Worm (Caenorhabditis elegans) whole organism, young adult: ENCODE data around the gene arrd-7.

Experiments used
- F22D6.2 ChIP-seq: sonication (generic microtip); optimal IDR thresholded peaks from 2 replicates; lab custom pipeline; 2016; ENCODE audit warnings: mild to moderate bottlenecking, missing genetic modification characterization, missing compliant biosample characterization
- F23B12.7 ChIP-seq: sonication (generic microtip); optimal IDR thresholded peaks from 2 replicates; lab custom pipeline; 2017; ENCODE audit warnings: missing genetic modification characterization, mild to moderate bottlenecking, missing compliant biosample characterization, antibody characterized with exemption, moderate library complexity; ENCODE audit not compliant: insufficient read depth
- F33H1.4 ChIP-seq: fragments of 200-800 bp; sonication (Bioruptor generic); IDR thresholded peaks from 2 replicates; pipeline ENCODE4 v1.3.6; 2022; ENCODE audit warnings: missing genetic modification reagents, missing genetic modification characterization, missing compliant biosample characterization
- F37B4.10 ChIP-seq: fragments of 200-800 bp; sonication (Bioruptor generic); IDR thresholded peaks from 2 replicates; pipeline ENCODE4 v1.3.6; 2022; ENCODE audit warnings: missing genetic modification characterization, missing compliant biosample characterization
- F39B2.1 ChIP-seq: fragments of 200-800 bp; sonication (Bioruptor generic); IDR thresholded peaks from 2 replicates; pipeline ENCODE4 v1.3.6; 2022; ENCODE audit warnings: missing genetic modification reagents, missing genetic modification characterization, missing compliant biosample characterization
- F49E8.2 ChIP-seq: sonication (generic microtip); optimal IDR thresholded peaks from 3 replicates; lab custom pipeline; 2017; ENCODE audit warnings: missing genetic modification characterization, mild to moderate bottlenecking, missing compliant biosample characterization, antibody characterized with exemption, moderate library complexity; ENCODE audit not compliant: insufficient read depth
- F57C9.4 ChIP-seq: sonication (generic microtip); optimal IDR thresholded peaks from 2 replicates; lab custom pipeline; 2017; ENCODE audit warnings: mild to moderate bottlenecking, missing genetic modification characterization, missing compliant biosample characterization
- K12H6.12 ChIP-seq: fragments of 200-800 bp; sonication (Bioruptor generic); optimal IDR thresholded peaks from 2 replicates; lab custom pipeline; 2018; ENCODE audit warnings: mild to moderate bottlenecking, missing genetic modification characterization, missing compliant biosample characterization
- Y53F4B.3 ChIP-seq: fragments of 200-800 bp; sonication (Bioruptor generic); IDR thresholded peaks from 2 replicates; pipeline ENCODE4 v1.3.6; 2022; ENCODE audit warnings: missing genetic modification reagents, missing genetic modification characterization, missing compliant biosample characterization
- ZK185.1 ChIP-seq: sonication (generic microtip); optimal IDR thresholded peaks from 2 replicates; lab custom pipeline; 2016; ENCODE audit warnings: mild to moderate bottlenecking, missing genetic modification characterization, missing compliant biosample characterization; ENCODE audit not compliant: poor library complexity, severe bottlenecking
- aptf-2 ChIP-seq: fragments of 200-800 bp; sonication (Bioruptor generic); conservative IDR thresholded peaks from 2 replicates; pipeline ENCODE4 v1.3.6; 2022; ENCODE audit warnings: missing genetic modification reagents, missing genetic modification characterization, missing compliant biosample characterization
- atf-7 ChIP-seq: sonication (generic microtip); optimal IDR thresholded peaks from 2 replicates; lab custom pipeline; 2017; ENCODE audit warnings: mild to moderate bottlenecking, missing genetic modification characterization, missing compliant biosample characterization
- bed-2 ChIP-seq: fragments of 200-800 bp; sonication (Bioruptor generic); IDR thresholded peaks from 2 replicates; pipeline ENCODE4 v1.3.6; 2022; ENCODE audit warnings: missing genetic modification reagents, missing genetic modification characterization, missing compliant biosample characterization
- cebp-2 ChIP-seq: fragments of 200-800 bp; sonication (Bioruptor generic); IDR thresholded peaks from 2 replicates; pipeline ENCODE4 v1.3.6; 2022; ENCODE audit warnings: missing genetic modification characterization, missing compliant biosample characterization
- ceh-100 ChIP-seq: fragments of 200-800 bp; sonication (Bioruptor generic); IDR thresholded peaks from 2 replicates; pipeline ENCODE4 v1.3.6; 2022; ENCODE audit warnings: missing genetic modification reagents, missing genetic modification characterization, missing compliant biosample characterization
- ceh-40 ChIP-seq: fragments of 200-800 bp; sonication (Bioruptor generic); IDR thresholded peaks from 2 replicates; pipeline ENCODE4 v1.3.6; 2022; ENCODE audit warnings: missing genetic modification characterization, missing compliant biosample characterization
- ceh-79 ChIP-seq: sonication (generic microtip); optimal IDR thresholded peaks from 2 replicates; lab custom pipeline; 2017; ENCODE audit warnings: mild to moderate bottlenecking, missing genetic modification characterization, missing compliant biosample characterization
- chd-7 ChIP-seq: sonication (generic microtip); optimal IDR thresholded peaks from 2 replicates; lab custom pipeline; 2016; ENCODE audit warnings: mild to moderate bottlenecking, missing genetic modification characterization, moderate library complexity, missing compliant biosample characterization
- efl-1 ChIP-seq: fragments of 150-350 bp; optimal IDR thresholded peaks from 2 replicates; lab custom pipeline; 2014; ENCODE audit warnings: missing biosample characterization, missing genetic modification reagents, missing genetic modification characterization
- egl-18 ChIP-seq: fragments of 200-800 bp; sonication (Bioruptor generic); IDR thresholded peaks from 2 replicates; pipeline ENCODE4 v1.3.6; 2022; ENCODE audit warnings: missing genetic modification reagents, missing genetic modification characterization, missing compliant biosample characterization
- egl-44 ChIP-seq: fragments of 200-800 bp; sonication (Bioruptor generic); IDR thresholded peaks from 2 replicates; pipeline ENCODE4 v1.3.6; 2022; ENCODE audit warnings: missing genetic modification reagents, missing genetic modification characterization, missing compliant biosample characterization
- gei-17 ChIP-seq: fragments of 200-800 bp; sonication (Bioruptor generic); optimal IDR thresholded peaks from 2 replicates; lab custom pipeline; 2018; ENCODE audit warnings: mild to moderate bottlenecking, missing genetic modification characterization, missing compliant biosample characterization
- hlh-12 ChIP-seq: sonication (generic microtip); optimal IDR thresholded peaks from 2 replicates; lab custom pipeline; 2016; ENCODE audit warnings: missing genetic modification characterization, missing compliant biosample characterization
- hlh-26 ChIP-seq: fragments of 200-800 bp; sonication (Bioruptor generic); conservative IDR thresholded peaks from 2 replicates; pipeline ENCODE4 v1.3.6; 2022; ENCODE audit warnings: missing genetic modification reagents, missing genetic modification characterization, missing compliant biosample characterization
- hmg-20 ChIP-seq: fragments of 200-800 bp; sonication (Bioruptor generic); IDR thresholded peaks from 2 replicates; pipeline ENCODE4 v1.3.6; 2022; ENCODE audit warnings: missing genetic modification reagents, missing genetic modification characterization, missing compliant biosample characterization
- lag-1 ChIP-seq: fragments of 200-800 bp; sonication (Bioruptor generic); IDR thresholded peaks from 2 replicates; pipeline ENCODE4 v1.3.6; 2022; ENCODE audit warnings: missing genetic modification reagents, missing genetic modification characterization, missing compliant biosample characterization
- let-526 ChIP-seq: fragments of 200-800 bp; sonication (Bioruptor generic); IDR thresholded peaks from 2 replicates; pipeline ENCODE4 v1.3.6; 2022; ENCODE audit warnings: missing genetic modification reagents, missing genetic modification characterization, missing compliant biosample characterization
- lin-26 ChIP-seq: fragments of 200-800 bp; sonication (Bioruptor generic); IDR thresholded peaks from 2 replicates; pipeline ENCODE4 v1.3.6; 2022; ENCODE audit warnings: missing genetic modification reagents, missing genetic modification characterization, missing compliant biosample characterization
- lir-1 ChIP-seq: fragments of 200-800 bp; sonication (Bioruptor generic); conservative IDR thresholded peaks from 2 replicates; pipeline ENCODE4 v1.3.6; 2022; ENCODE audit warnings: missing genetic modification reagents, missing genetic modification characterization, missing compliant biosample characterization
- lsy-27 ChIP-seq: sonication (generic microtip); optimal IDR thresholded peaks from 2 replicates; lab custom pipeline; 2017; ENCODE audit warnings: missing genetic modification characterization, mild to moderate bottlenecking, missing compliant biosample characterization, antibody characterized with exemption, missing genotype, borderline replicate concordance; ENCODE audit not compliant: insufficient read depth
- madf-8 ChIP-seq: fragments of 200-800 bp; sonication (Bioruptor generic); conservative IDR thresholded peaks from 2 replicates; pipeline ENCODE4 v1.3.6; 2022; ENCODE audit warnings: missing genetic modification reagents, missing genetic modification characterization, missing compliant biosample characterization
- mes-4 ChIP-seq: sonication (generic microtip); optimal IDR thresholded peaks from 2 replicates; lab custom pipeline; 2016; ENCODE audit warnings: missing genotype, missing genetic modification characterization, missing compliant biosample characterization
- nfyb-1 ChIP-seq: fragments of 200-800 bp; sonication (Bioruptor generic); IDR thresholded peaks from 2 replicates; pipeline ENCODE4 v1.3.6; 2022; ENCODE audit warnings: missing genetic modification reagents, missing genetic modification characterization, missing compliant biosample characterization
- nhr-179 ChIP-seq: sonication (generic microtip); optimal IDR thresholded peaks from 2 replicates; lab custom pipeline; 2016; ENCODE audit warnings: mild to moderate bottlenecking, missing genetic modification characterization, missing compliant biosample characterization
- nhr-80 ChIP-seq: sonication (generic microtip); optimal IDR thresholded peaks from 2 replicates; lab custom pipeline; 2016; ENCODE audit warnings: missing genetic modification characterization, missing compliant biosample characterization
- rcor-1 ChIP-seq: fragments of 200-800 bp; sonication (Bioruptor generic); IDR thresholded peaks from 2 replicates; pipeline ENCODE4 v1.3.6; 2022; ENCODE audit warnings: missing genetic modification reagents, missing genetic modification characterization, missing compliant biosample characterization
- rec-8 ChIP-seq, 2 experiments: sonication (generic microtip); optimal IDR thresholded peaks; 2 replicates each; lab custom pipeline; 2016; ENCODE audit warnings: mild to moderate bottlenecking in 2 of 2, missing genetic modification characterization in 2 of 2, missing genetic modification reagents in 2 of 2, missing genotype in 2 of 2, missing biosample characterization in 1 of 2, missing compliant biosample characterization in 1 of 2, moderate library complexity in 1 of 2
- rpc-1 ChIP-seq, 2 experiments: fragments of 150-350 bp in 1 of 2; sonication (generic microtip) in 1 of 2; optimal IDR thresholded peaks; 2 replicates each; lab custom pipeline; 2014 to 2018; ENCODE audit warnings: missing biosample characterization in 1 of 2, missing genetic modification characterization in 1 of 2, missing genetic modification reagents in 1 of 2, missing genotype in 1 of 2
- snpc-1.3 ChIP-seq: sonication (generic microtip); optimal IDR thresholded peaks from 2 replicates; lab custom pipeline; 2017; ENCODE audit warnings: missing genetic modification characterization, mild to moderate bottlenecking, missing compliant biosample characterization, antibody characterized with exemption, moderate library complexity, missing genotype, missing genetic modification reagents; ENCODE audit not compliant: insufficient read depth
- snpc-4 ChIP-seq, 5 experiments: fragments of 150-350 bp in 1 of 5; sonication (generic microtip) in 4 of 5; optimal IDR thresholded peaks; 2 replicates each; lab custom pipeline; 2014 to 2018; ENCODE audit warnings: missing genetic modification characterization in 5 of 5, missing biosample characterization in 3 of 5, antibody characterized with exemption in 2 of 5, mild to moderate bottlenecking in 2 of 5, missing compliant biosample characterization in 2 of 5, missing genotype in 2 of 5, moderate library complexity in 2 of 5, missing genetic modification reagents in 1 of 5
- somi-1 ChIP-seq: fragments of 200-800 bp; sonication (Bioruptor generic); optimal IDR thresholded peaks from 2 replicates; lab custom pipeline; 2018; ENCODE audit warnings: mild to moderate bottlenecking, missing genetic modification characterization, missing compliant biosample characterization
- tbx-9 ChIP-seq: sonication (generic microtip); optimal IDR thresholded peaks from 2 replicates; lab custom pipeline; 2016; ENCODE audit warnings: borderline replicate concordance, missing genetic modification characterization, inconsistent platforms, missing compliant biosample characterization
- unc-130 ChIP-seq: sonication (generic microtip); optimal IDR thresholded peaks from 2 replicates; lab custom pipeline; 2016; ENCODE audit warnings: missing genetic modification reagents, missing genetic modification characterization, missing compliant biosample characterization
- unc-62 ChIP-seq: fragments of 150-350 bp; optimal IDR thresholded peaks from 2 replicates; lab custom pipeline; 2014; ENCODE audit warnings: missing biosample characterization, missing genetic modification reagents, missing genetic modification characterization
- ztf-18 ChIP-seq: sonication (generic microtip); optimal IDR thresholded peaks from 2 replicates; lab custom pipeline; 2016; ENCODE audit warnings: missing genotype, mild to moderate bottlenecking, missing genetic modification characterization, missing compliant biosample characterization
- ztf-28 ChIP-seq: fragments of 200-800 bp; sonication (Bioruptor generic); IDR thresholded peaks from 2 replicates; pipeline ENCODE4 v1.3.6; 2022; ENCODE audit warnings: missing genetic modification reagents, missing genetic modification characterization, missing compliant biosample characterization

The arrd-7 gene

DNA sequence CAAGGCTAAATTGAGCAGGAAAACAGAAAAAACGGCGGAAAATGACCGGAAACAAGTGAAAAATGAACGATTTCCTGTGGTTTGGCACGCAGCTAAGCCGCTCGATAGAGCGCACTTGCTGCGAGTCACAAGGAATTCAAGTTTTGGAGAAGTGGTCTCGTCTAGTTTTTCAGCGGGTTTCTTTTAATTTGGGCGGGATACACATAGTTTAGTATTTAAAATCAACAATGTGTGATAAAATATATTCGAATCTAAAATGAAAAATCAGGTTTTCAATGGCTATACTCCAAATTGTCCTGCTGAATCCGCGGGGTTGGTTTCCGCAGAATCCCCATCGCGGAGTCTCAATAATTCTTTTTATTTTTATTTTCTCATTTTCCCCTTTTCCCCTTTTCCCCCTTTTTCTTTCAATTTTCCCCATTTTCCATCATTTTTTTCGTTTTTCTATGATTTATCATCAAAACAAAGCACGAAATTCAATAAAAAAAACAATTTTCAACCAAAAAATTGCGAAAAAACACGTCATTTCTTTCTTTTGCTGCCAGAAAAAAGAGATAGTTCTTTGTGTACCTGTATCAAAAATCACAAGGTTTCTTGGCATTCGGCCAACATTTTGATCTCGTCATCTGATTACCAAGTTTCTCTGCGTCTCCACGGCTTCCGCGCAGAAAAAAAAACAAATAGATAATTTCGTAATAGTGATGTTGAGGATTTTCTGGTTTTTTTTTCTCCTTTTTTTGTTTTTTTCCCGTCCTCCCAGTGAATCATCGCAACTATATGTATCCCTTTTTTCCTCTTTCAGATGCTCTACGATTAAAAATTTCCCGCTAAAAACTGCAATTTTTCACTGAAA, 20.1 kb downstream of the arrd-7 start, which contains the start of gene ippk-1 (continued):
- no peak for TF ChIP-seq nfyb-1 (GFP tag; lab: Robert Waterston, UW)
- no peak for TF ChIP-seq efl-1 (GFP tag; lab: Kevin White, UChicago)
- no peak for TF ChIP-seq unc-130 (GFP tag; lab: Kevin White, UChicago)
- no peak for TF ChIP-seq hlh-12 (tag; lab: Kevin White, UChicago)
- TF ChIP-seq aptf-2 (GFP tag; lab: Robert Waterston, UW), result 0 out of 2 replicates have a peak, but pooled peaks have one; percentile 15
- no peak for TF ChIP-seq F37B4.10
- TF ChIP-seq lag-1 (GFP tag; lab: Robert Waterston, UW), result no peak
- peak; percentile 47 for TF ChIP-seq atf-7 (tag; lab: Kevin White, UChicago)
- TF ChIP-seq madf-8, result no peak
- TF ChIP-seq ztf-18 (tag; lab: Kevin White, UChicago), result no peak
- no peak for TF ChIP-seq ztf-28 (GFP tag; lab: Robert Waterston, UW)
- no peak for TF ChIP-seq egl-18
- TF ChIP-seq lin-26 (GFP tag; lab: Robert Waterston, UW), result 0 out of 2 replicates have a peak, but pooled peaks have one; percentile 11
- no peak for TF ChIP-seq snpc-1.3 (tag; lab: Kevin White, UChicago)
- TF ChIP-seq rec-8 (tag; optimal IDR thresholded peaks at IDR 0.05; lab: Kevin White, UChicago), result no peak
- TF ChIP-seq K12H6.12, result peak; percentile 65
- TF ChIP-seq bed-2, result no peak
- no peak for TF ChIP-seq rcor-1 (GFP tag; lab: Robert Waterston, UW)
- no peak for TF ChIP-seq ceh-40
- peak; percentile 38 for TF ChIP-seq F22D6.2 (tag; lab: Kevin White, UChicago)
- TF ChIP-seq F57C9.4 (tag; lab: Kevin White, UChicago), result no peak
- TF ChIP-seq lsy-27 (tag; lab: Kevin White, UChicago), result no peak
- peak; percentile 27 for TF ChIP-seq nhr-80 (tag; lab: Kevin White, UChicago)
- no peak for TF ChIP-seq nhr-179
- TF ChIP-seq tbx-9 (tag; lab: Kevin White, UChicago), result no peak
- no peak for TF ChIP-seq F49E8.2 (tag; lab: Kevin White, UChicago)
- TF ChIP-seq ceh-79 (tag; lab: Kevin White, UChicago), result no peak
- TF ChIP-seq F39B2.1 (GFP tag; lab: Robert Waterston, UW), result no peak
- TF ChIP-seq rpc-1 (optimal IDR thresholded peaks at IDR 0.05; lab: Kevin White, UChicago), result no peak
- no peak for TF ChIP-seq rpc-1 (tag; optimal IDR thresholded peaks at IDR 0.05; lab: Kevin White, UChicago)
- no peak for TF ChIP-seq unc-62 (GFP tag; lab: Kevin White, UChicago)
- TF ChIP-seq mes-4 (tag; lab: Kevin White, UChicago), result no peak
- TF ChIP-seq hlh-26 (GFP tag; lab: Robert Waterston, UW), result no peak
- no peak for TF ChIP-seq egl-44 (GFP tag; lab: Robert Waterston, UW)
- no peak for TF ChIP-seq cebp-2 (GFP tag; lab: Robert Waterston, UW)
- TF ChIP-seq F33H1.4 (GFP tag; lab: Robert Waterston, UW), result no peak
- no peak for TF ChIP-seq hmg-20 (GFP tag; lab: Robert Waterston, UW)
- TF ChIP-seq Y53F4B.3 (GFP tag; lab: Robert Waterston, UW), result no peak
- TF ChIP-seq lir-1 (GFP tag; lab: Robert Waterston, UW), result no peak
- TF ChIP-seq chd-7 (tag; lab: Kevin White, UChicago), result no peak
- TF ChIP-seq somi-1 (GFP tag; lab: Kevin White, UChicago), result peak; percentile 62
- TF ChIP-seq ZK185.1 (tag; lab: Kevin White, UChicago), result no peak
- peak; percentile 92 for TF ChIP-seq ceh-100 (GFP tag; lab: Robert Waterston, UW)
- TF ChIP-seq F23B12.7, result no peak
- TF ChIP-seq gei-17 (GFP tag; lab: Kevin White, UChicago), result no peak
- no peak for TF ChIP-seq let-526 (GFP tag; lab: Robert Waterston, UW)
- TF ChIP-seq snpc-4 (GFP tag; optimal IDR thresholded peaks at IDR 0.05; lab: Kevin White, UChicago), result no peak
- no peak for TF ChIP-seq snpc-4 (tag; optimal IDR thresholded peaks at IDR 0.05; lab: Kevin White, UChicago)
